Worm (Caenorhabditis elegans) whole organism, late embryonic: ENCODE data around the gene cyp-37B1.

ENCODE experiments used
- ttx-3 ChIP-seq: sonication (generic microtip); optimal IDR thresholded peaks from 2 replicates; lab custom pipeline; 2016; ENCODE audit warnings: missing genetic modification reagents, missing genetic modification characterization, missing compliant biosample characterization
- unc-42 ChIP-seq: sonication (generic microtip); optimal IDR thresholded peaks from 2 replicates; lab custom pipeline; 2016; ENCODE audit warnings: missing genotype, missing genetic modification characterization, missing compliant biosample characterization

- no peak for TF ChIP-seq unc-42
- no peak for TF ChIP-seq ttx-3
These were observed 6.8 kb upstream of the cyp-37B1 start, which contains the start of gene T13F3.6 for ce11 chrV:16271121-16271520.
